Worm (Caenorhabditis elegans) whole organism, L4 larva: Measurements from ENCODE around the gene F41G3.21.
A peak's percentile ranks its signal among the peaks of the same experiment; 100 is the strongest.

Experiments used
- D1046.2 ChIP-seq: fragments of 200-800 bp; sonication (Bioruptor generic); IDR thresholded peaks from 2 replicates; pipeline ENCODE4 v1.3.6; 2022; ENCODE audit warnings: missing genetic modification characterization, missing compliant biosample characterization
- F49E8.2 ChIP-seq: sonication (generic microtip); optimal IDR thresholded peaks from 2 replicates; lab custom pipeline; 2016; ENCODE audit warnings: missing compliant biosample characterization, mild to moderate bottlenecking, missing genetic modification characterization, borderline replicate concordance
- T26A8.4 ChIP-seq: fragments of 200-800 bp; sonication (Bioruptor generic); IDR thresholded peaks from 2 replicates; pipeline ENCODE4 v1.3.6; 2022; ENCODE audit warnings: missing genetic modification characterization, missing compliant biosample characterization
- Y75B8A.6 ChIP-seq: fragments of 200-800 bp; sonication (Bioruptor generic); IDR thresholded peaks from 2 replicates; pipeline ENCODE4 v1.3.6; 2022; ENCODE audit warnings: missing genetic modification reagents, missing genetic modification characterization, missing compliant biosample characterization
- ZK337.2 ChIP-seq: fragments of 200-800 bp; sonication (Bioruptor generic); IDR thresholded peaks from 2 replicates; pipeline ENCODE4 v1.3.6; 2022; ENCODE audit warnings: missing genetic modification reagents, missing genetic modification characterization, missing compliant biosample characterization
- ZK546.5 ChIP-seq, 2 experiments: sonication (generic microtip); optimal IDR thresholded peaks; 2 replicates each; lab custom pipeline; 2017; ENCODE audit warnings: missing biosample characterization in 2 of 2, missing genetic modification characterization in 2 of 2
- aha-1 ChIP-seq: fragments of 150-350 bp; peaks from one replicate; lab custom pipeline; 2014; ENCODE audit warnings: missing biosample characterization, missing genetic modification characterization
- ceh-20 ChIP-seq: fragments of 200-800 bp; sonication (Bioruptor generic); IDR thresholded peaks from 2 replicates; pipeline ENCODE4 v1.3.6; 2022; ENCODE audit warnings: missing genetic modification reagents, missing genetic modification characterization, missing compliant biosample characterization
- ceh-32 ChIP-seq: sonication (generic microtip); optimal IDR thresholded peaks from 2 replicates; lab custom pipeline; 2016; ENCODE audit warnings: mild to moderate bottlenecking, missing genetic modification characterization, missing compliant biosample characterization; ENCODE audit not compliant: poor library complexity
- ceh-62 ChIP-seq: sonication (generic microtip); optimal IDR thresholded peaks from 2 replicates; lab custom pipeline; 2017; ENCODE audit warnings: missing biosample characterization, missing genetic modification characterization
- dmd-8 ChIP-seq: fragments of 200-800 bp; sonication (Bioruptor generic); IDR thresholded peaks from 2 replicates; pipeline ENCODE4 v1.3.6; 2022; ENCODE audit warnings: missing genetic modification characterization, missing compliant biosample characterization
- dpl-1 ChIP-seq: fragments of 150-350 bp; optimal IDR thresholded peaks from 2 replicates; lab custom pipeline; 2014; ENCODE audit warnings: missing biosample characterization, missing genetic modification reagents, missing genetic modification characterization
- duxl-1 ChIP-seq: sonication (generic microtip); optimal IDR thresholded peaks from 2 replicates; lab custom pipeline; 2016; ENCODE audit warnings: mild to moderate bottlenecking, missing genetic modification characterization, moderate library complexity, missing compliant biosample characterization; ENCODE audit not compliant: poor library complexity
- egl-27 ChIP-seq: sonication (generic microtip); optimal IDR thresholded peaks from 3 replicates; lab custom pipeline; 2017; ENCODE audit warnings: missing biosample characterization, missing genetic modification reagents, missing genetic modification characterization
- fos-1 ChIP-seq: fragments of 150-350 bp; optimal IDR thresholded peaks from 2 replicates; lab custom pipeline; 2014; ENCODE audit warnings: missing biosample characterization, missing genetic modification characterization
- hlh-30 ChIP-seq: sonication (generic microtip); optimal IDR thresholded peaks from 2 replicates; lab custom pipeline; 2017; ENCODE audit warnings: antibody characterized with exemption, mild to moderate bottlenecking, missing genetic modification characterization, missing compliant biosample characterization; ENCODE audit not compliant: insufficient read depth
- jun-1 ChIP-seq: fragments of 150-350 bp; optimal IDR thresholded peaks from 2 replicates; lab custom pipeline; 2014; ENCODE audit warnings: missing biosample characterization, missing genetic modification reagents, missing genetic modification characterization
- lin-1 ChIP-seq: fragments of 200-800 bp; sonication (Bioruptor generic); IDR thresholded peaks from 2 replicates; pipeline ENCODE4 v1.3.6; 2022; ENCODE audit warnings: missing genetic modification reagents, missing genetic modification characterization, missing compliant biosample characterization
- lin-38 ChIP-seq: fragments of 200-800 bp; sonication (Bioruptor generic); IDR thresholded peaks from 2 replicates; pipeline ENCODE4 v1.3.6; 2022; ENCODE audit warnings: missing genetic modification reagents, missing genetic modification characterization, missing compliant biosample characterization
- lsy-2 ChIP-seq, 2 experiments: fragments of 150-350 bp in 1 of 2; sonication (generic microtip) in 1 of 2; optimal IDR thresholded peaks; 2 replicates each; lab custom pipeline; 2014 to 2017; ENCODE audit warnings: missing biosample characterization in 2 of 2, missing genetic modification characterization in 2 of 2
- mdt-29 ChIP-seq: fragments of 200-800 bp; sonication (Bioruptor generic); IDR thresholded peaks from 2 replicates; pipeline ENCODE4 v1.3.6; 2022; ENCODE audit warnings: missing genetic modification reagents, missing genetic modification characterization, missing compliant biosample characterization
- mep-1 ChIP-seq: fragments of 150-350 bp; sonication (generic microtip); optimal IDR thresholded peaks from 3 replicates; lab custom pipeline; 2014; ENCODE audit warnings: missing biosample characterization, missing genetic modification characterization
- mes-2 ChIP-seq: sonication (generic microtip); optimal IDR thresholded peaks from 2 replicates; lab custom pipeline; 2016; ENCODE audit warnings: missing genotype, mild to moderate bottlenecking, missing genetic modification characterization, missing compliant biosample characterization; ENCODE audit not compliant: poor library complexity, severe bottlenecking
- mxl-2 ChIP-seq: fragments of 200-800 bp; sonication (Bioruptor generic); conservative IDR thresholded peaks from 2 replicates; pipeline ENCODE4 v1.3.6; 2022; ENCODE audit warnings: missing genetic modification reagents, missing genetic modification characterization, missing compliant biosample characterization
- nhr-10 ChIP-seq: fragments of 150-350 bp; optimal IDR thresholded peaks from 2 replicates; lab custom pipeline; 2014; ENCODE audit warnings: missing biosample characterization, missing genetic modification characterization
- nhr-102 ChIP-seq: sonication (generic microtip); optimal IDR thresholded peaks from 2 replicates; lab custom pipeline; 2016; ENCODE audit warnings: mild to moderate bottlenecking, missing genetic modification characterization, moderate library complexity, missing compliant biosample characterization
- nhr-111 ChIP-seq: fragments of 200-800 bp; sonication (Bioruptor generic); optimal IDR thresholded peaks from 2 replicates; lab custom pipeline; 2018; ENCODE audit warnings: mild to moderate bottlenecking, missing genetic modification characterization, missing compliant biosample characterization
- nhr-41 ChIP-seq: fragments of 200-800 bp; sonication (Bioruptor generic); IDR thresholded peaks from 2 replicates; pipeline ENCODE4 v1.3.6; 2022; ENCODE audit warnings: missing genetic modification reagents, missing genetic modification characterization, missing compliant biosample characterization
- nhr-48 ChIP-seq: sonication (generic microtip); optimal IDR thresholded peaks from 2 replicates; lab custom pipeline; 2016; ENCODE audit warnings: mild to moderate bottlenecking, missing genetic modification characterization, missing compliant biosample characterization
- nhr-6 ChIP-seq: fragments of 150-350 bp; optimal IDR thresholded peaks from 2 replicates; lab custom pipeline; 2014; ENCODE audit warnings: missing biosample characterization, missing genetic modification characterization
- nhr-76 ChIP-seq: fragments of 150-350 bp; optimal IDR thresholded peaks from 2 replicates; lab custom pipeline; 2014; ENCODE audit warnings: missing biosample characterization, missing genetic modification characterization
- nhr-77 ChIP-seq: fragments of 150-350 bp; optimal IDR thresholded peaks from 2 replicates; lab custom pipeline; 2014; ENCODE audit warnings: missing biosample characterization, missing genetic modification characterization
- rbr-2 ChIP-seq: sonication (generic microtip); optimal IDR thresholded peaks from 2 replicates; lab custom pipeline; 2016; ENCODE audit warnings: missing genotype, missing genetic modification characterization, missing compliant biosample characterization
- set-16 ChIP-seq: fragments of 200-800 bp; sonication (Bioruptor generic); IDR thresholded peaks from 2 replicates; pipeline ENCODE4 v1.3.6; 2022; ENCODE audit warnings: missing genetic modification reagents, missing genetic modification characterization, missing compliant biosample characterization
- skn-1 ChIP-seq: fragments of 150-350 bp; optimal IDR thresholded peaks from 2 replicates; lab custom pipeline; 2014; ENCODE audit warnings: missing biosample characterization, missing genetic modification characterization
- snpc-1.2 ChIP-seq: fragments of 200-800 bp; sonication (Bioruptor generic); IDR thresholded peaks from 2 replicates; pipeline ENCODE4 v1.3.6; 2022; ENCODE audit warnings: missing genetic modification reagents, missing genetic modification characterization, missing compliant biosample characterization
- spr-1 ChIP-seq: sonication (generic microtip); optimal IDR thresholded peaks from 2 replicates; lab custom pipeline; 2016; ENCODE audit warnings: mild to moderate bottlenecking, missing genetic modification characterization, missing compliant biosample characterization
- spr-3 ChIP-seq: fragments of 200-800 bp; sonication (Bioruptor generic); optimal IDR thresholded peaks from 2 replicates; lab custom pipeline; 2018; ENCODE audit warnings: mild to moderate bottlenecking, missing genetic modification characterization, missing compliant biosample characterization
- tra-1 ChIP-seq: fragments of 200-800 bp; sonication (Bioruptor generic); IDR thresholded peaks from 2 replicates; pipeline ENCODE4 v1.3.6; 2022; ENCODE audit warnings: missing genetic modification reagents, missing genetic modification characterization, missing compliant biosample characterization
- unc-130 ChIP-seq: sonication (generic microtip); optimal IDR thresholded peaks from 2 replicates; lab custom pipeline; 2016; ENCODE audit warnings: missing genetic modification reagents, missing genetic modification characterization, missing compliant biosample characterization
- unc-62 ChIP-seq, 3 experiments: fragments of 150-350 bp in 1 of 3; sonication (generic microtip); optimal IDR thresholded peaks in 2 of 3; peaks in 1 of 3; 1 replicate in 1 of 3; 2 replicates in 2 of 3; lab custom pipeline; 2014 to 2017; ENCODE audit warnings: missing biosample characterization in 3 of 3, missing genetic modification characterization in 3 of 3, missing genetic modification reagents in 3 of 3, missing genotype in 1 of 3
- zag-1 ChIP-seq: fragments of 150-350 bp; optimal IDR thresholded peaks from 2 replicates; lab custom pipeline; 2014; ENCODE audit warnings: missing biosample characterization, missing genetic modification characterization
- zfp-2 ChIP-seq: sonication (generic microtip); optimal IDR thresholded peaks from 2 replicates; lab custom pipeline; 2016; ENCODE audit warnings: mild to moderate bottlenecking, missing genetic modification characterization, missing compliant biosample characterization
- zfp-3 ChIP-seq: fragments of 200-800 bp; sonication (Bioruptor generic); conservative IDR thresholded peaks from 2 replicates; pipeline ENCODE4 v1.3.6; 2022; ENCODE audit warnings: missing genetic modification reagents, missing genetic modification characterization, missing compliant biosample characterization
- ztf-11 ChIP-seq: fragments of 150-350 bp; optimal IDR thresholded peaks from 2 replicates; lab custom pipeline; 2014; ENCODE audit warnings: missing biosample characterization, missing genetic modification characterization
- ztf-7 ChIP-seq: fragments of 150-350 bp; optimal IDR thresholded peaks from 2 replicates; lab custom pipeline; 2014; ENCODE audit warnings: missing biosample characterization, missing genetic modification characterization

F41G3.21 gene

ce11 chrII:6752850-6753249 is at the start of gene F41G3.21:
TSS of gene F41G3.21 (minus strand) at chrII:6752950.
- no peak for TF ChIP-seq unc-130 (GFP tag; lab: Kevin White, UChicago)
- no peak for TF ChIP-seq aha-1 (tag; lab: Kevin White, UChicago)
- no peak for TF ChIP-seq jun-1 (tag; lab: Kevin White, UChicago)
- no peak for TF ChIP-seq D1046.2 (GFP tag; lab: Robert Waterston, UW)
- TF ChIP-seq zag-1 (tag; lab: Kevin White, UChicago), result no peak
- no peak for TF ChIP-seq F49E8.2
- no peak for TF ChIP-seq T26A8.4 (GFP tag; lab: Robert Waterston, UW)

DNA sequence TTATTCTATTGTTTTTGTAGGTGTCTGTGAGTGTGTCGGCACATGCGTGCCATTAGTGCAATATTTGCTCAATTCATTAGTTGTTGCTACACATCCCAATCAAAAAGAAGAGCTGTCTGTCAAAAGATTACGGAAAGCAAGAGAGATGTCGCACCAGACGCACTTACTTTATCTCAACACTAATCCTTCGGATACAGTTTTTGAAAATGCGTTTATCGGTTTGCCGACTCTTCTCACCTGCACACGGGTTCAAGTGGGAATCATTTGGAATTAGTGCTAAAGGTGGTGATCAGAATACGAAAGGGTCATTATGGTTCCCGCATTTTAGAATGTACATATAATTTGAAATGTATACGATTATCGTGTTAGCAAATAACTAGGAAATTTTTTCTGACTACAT is 48.5 kb upstream of the F41G3.21 start:
- peak in 1 of 2 experiments; percentile 70 for TF ChIP-seq unc-62 (GFP tag; optimal IDR thresholded peaks at IDR 0.05 in 1 of 2; lab: Kevin White, UChicago)
- no peak for TF ChIP-seq unc-62 (tag; optimal IDR thresholded peaks at IDR 0.05; lab: Kevin White, UChicago)
- no peak for TF ChIP-seq mep-1 (tag; lab: Kevin White, UChicago)

DNA sequence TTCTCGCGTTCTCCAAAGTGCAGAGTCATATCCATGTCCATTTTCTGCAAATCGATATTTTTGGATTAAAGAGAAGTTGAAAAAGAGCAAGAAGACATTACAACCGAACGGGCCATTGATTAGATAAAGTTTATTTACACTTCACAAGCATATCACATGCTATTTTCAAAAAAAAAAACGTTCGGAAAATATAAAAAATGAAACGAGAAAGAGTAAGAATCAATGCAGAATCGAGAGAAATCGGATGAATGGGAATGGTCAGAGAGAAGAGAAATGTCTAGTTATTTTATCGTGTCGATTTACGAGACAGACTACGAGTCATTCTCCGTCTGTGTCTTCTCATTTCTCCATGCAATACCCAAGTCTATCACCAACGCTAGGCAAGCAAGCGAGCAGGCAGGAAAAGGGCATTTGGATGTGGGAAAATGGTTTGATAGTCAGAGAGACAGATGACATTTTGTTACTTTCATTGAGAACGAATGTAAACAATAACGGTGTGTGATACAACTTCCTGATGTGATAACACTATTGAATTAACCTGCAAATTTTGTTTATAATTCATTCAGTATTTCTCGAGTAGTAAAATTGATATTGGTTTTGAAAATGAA is 47.5 kb upstream of the F41G3.21 start, which contains the start of gene F31E8.4:
Gene F31E8.4, minus strand, starts transcription at position 51 of the 608 bp plus-strand sequence.
- TF ChIP-seq nhr-102 (tag; lab: Kevin White, UChicago) (no peak), unc-62 (GFP tag; optimal IDR thresholded peaks at IDR 0.05 in 1 of 2; lab: Kevin White, UChicago) (peak in 1 of 2 experiments; percentile 88), unc-62 (tag; optimal IDR thresholded peaks at IDR 0.05; lab: Kevin White, UChicago) (no peak), nhr-77 (tag; lab: Kevin White, UChicago) (peak; percentile 53), lin-38 (GFP tag; lab: Robert Waterston, UW) (no peak), lsy-2 (tag; optimal IDR thresholded peaks at IDR 0.05; lab: Kevin White, UChicago) (no peak), nhr-10 (tag; lab: Kevin White, UChicago) (no peak), mep-1 (tag; lab: Kevin White, UChicago) (no peak), lin-1 (GFP tag; lab: Robert Waterston, UW) (no peak), ztf-11 (tag; lab: Kevin White, UChicago) (no peak), snpc-1.2 (GFP tag; lab: Robert Waterston, UW) (no peak), nhr-41 (GFP tag; lab: Robert Waterston, UW) (no peak), hlh-30 (tag; lab: Kevin White, UChicago) (peak; percentile 24), D1046.2 (GFP tag; lab: Robert Waterston, UW) (no peak), nhr-6 (tag; lab: Kevin White, UChicago) (peak; percentile 1), zag-1 (tag; lab: Kevin White, UChicago) (no peak), egl-27 (tag; lab: Kevin White, UChicago) (no peak), zfp-3 (GFP tag; lab: Robert Waterston, UW) (no peak), ztf-7 (tag; lab: Kevin White, UChicago) (no peak), skn-1 (tag; lab: Kevin White, UChicago) (no peak), rbr-2 (no peak), mes-2 (tag; lab: Kevin White, UChicago) (peak; percentile 42), ceh-62 (no peak), ceh-20 (GFP tag; lab: Robert Waterston, UW) (no peak), nhr-111 (GFP tag; lab: Kevin White, UChicago) (no peak), tra-1 (GFP tag; lab: Robert Waterston, UW) (0 out of 2 replicates have a peak, but pooled peaks have one; percentile 18), ZK546.5 (tag; optimal IDR thresholded peaks at IDR 0.05; lab: Kevin White, UChicago) (no peak), ceh-32 (tag; lab: Kevin White, UChicago) (no peak), dpl-1 (GFP tag; lab: Kevin White, UChicago) (no peak), nhr-76 (tag; lab: Kevin White, UChicago) (no peak), nhr-48 (tag; lab: Kevin White, UChicago) (no peak), mdt-29 (GFP tag; lab: Robert Waterston, UW) (no peak), Y75B8A.6 (no peak), dmd-8 (GFP tag; lab: Robert Waterston, UW) (no peak), mxl-2 (GFP tag; lab: Robert Waterston, UW) (no peak), fos-1 (tag; lab: Kevin White, UChicago) (no peak), spr-1 (tag; lab: Kevin White, UChicago) (no peak), ZK337.2 (GFP tag; lab: Robert Waterston, UW) (no peak), set-16 (GFP tag; lab: Robert Waterston, UW) (no peak), spr-3 (GFP tag; lab: Kevin White, UChicago) (no peak), zfp-2 (tag; lab: Kevin White, UChicago) (no peak), duxl-1 (tag; lab: Kevin White, UChicago) (no peak), T26A8.4 (GFP tag; lab: Robert Waterston, UW) (no peak)
